Worm (Caenorhabditis elegans) whole organism, L3 larva: ENCODE data around the gene cyp-34A2.

ENCODE experiments used
- R02D3.7 ChIP-seq: fragments of 150-350 bp; optimal IDR thresholded peaks from 2 replicates; lab custom pipeline; 2014; ENCODE audit warnings: missing biosample characterization, missing genetic modification characterization
- aly-2 ChIP-seq: fragments of 150-350 bp; optimal IDR thresholded peaks from 2 replicates; lab custom pipeline; 2014; ENCODE audit warnings: missing biosample characterization, missing genetic modification characterization
- ceh-28 ChIP-seq: fragments of 150-350 bp; optimal IDR thresholded peaks from 2 replicates; lab custom pipeline; 2014; ENCODE audit warnings: missing biosample characterization, missing genetic modification reagents, missing genetic modification characterization
- ceh-9 ChIP-seq: sonication (generic microtip); optimal IDR thresholded peaks from 2 replicates; lab custom pipeline; 2018; ENCODE audit warnings: missing biosample characterization, missing genetic modification characterization
- daf-12 ChIP-seq: fragments of 150-350 bp; optimal IDR thresholded peaks from 2 replicates; lab custom pipeline; 2014; ENCODE audit warnings: missing biosample characterization, missing genetic modification reagents, missing genetic modification characterization
- elt-1 ChIP-seq: fragments of 150-350 bp; optimal IDR thresholded peaks from 2 replicates; lab custom pipeline; 2014; ENCODE audit warnings: missing biosample characterization, missing genetic modification characterization
- eor-1 ChIP-seq, 2 experiments: fragments of 150-350 bp; optimal IDR thresholded peaks; 2 replicates each; lab custom pipeline; 2014 to 2018; ENCODE audit warnings: missing biosample characterization in 2 of 2, missing genetic modification characterization in 2 of 2
- fkh-10 ChIP-seq: sonication (generic microtip); optimal IDR thresholded peaks from 2 replicates; lab custom pipeline; 2017; ENCODE audit warnings: missing biosample characterization, missing genetic modification reagents, missing genetic modification characterization
- fkh-2 ChIP-seq: fragments of 150-350 bp; optimal IDR thresholded peaks from 2 replicates; lab custom pipeline; 2014; ENCODE audit warnings: missing biosample characterization, missing genetic modification reagents, missing genetic modification characterization
- fos-1 ChIP-seq: fragments of 150-350 bp; optimal IDR thresholded peaks from 2 replicates; lab custom pipeline; 2014; ENCODE audit warnings: missing biosample characterization, missing genetic modification characterization
- hmg-11 ChIP-seq: sonication (generic microtip); optimal IDR thresholded peaks from 2 replicates; lab custom pipeline; 2016; ENCODE audit warnings: missing genetic modification characterization, missing compliant biosample characterization
- mdl-1 ChIP-seq: fragments of 150-350 bp; optimal IDR thresholded peaks from 2 replicates; lab custom pipeline; 2014; ENCODE audit warnings: missing biosample characterization, missing genetic modification characterization
- mml-1 ChIP-seq: fragments of 150-350 bp; sonication (generic microtip); optimal IDR thresholded peaks from 3 replicates; lab custom pipeline; 2014; ENCODE audit warnings: missing biosample characterization, missing genetic modification characterization
- nfya-1 ChIP-seq: sonication (generic microtip); optimal IDR thresholded peaks from 2 replicates; lab custom pipeline; 2017; ENCODE audit warnings: missing genetic modification characterization, mild to moderate bottlenecking, missing compliant biosample characterization, antibody characterized with exemption, moderate library complexity; ENCODE audit not compliant: insufficient read depth
- nhr-11 ChIP-seq: fragments of 150-350 bp; optimal IDR thresholded peaks from 2 replicates; lab custom pipeline; 2014; ENCODE audit warnings: missing biosample characterization, missing genetic modification characterization
- nhr-237 ChIP-seq: fragments of 150-350 bp; optimal IDR thresholded peaks from 2 replicates; lab custom pipeline; 2014; ENCODE audit warnings: missing biosample characterization, missing genetic modification characterization
- nhr-77 ChIP-seq: fragments of 150-350 bp; optimal IDR thresholded peaks from 2 replicates; lab custom pipeline; 2014; ENCODE audit warnings: missing biosample characterization, missing genetic modification characterization
- skn-1 ChIP-seq: fragments of 150-350 bp; optimal IDR thresholded peaks from 2 replicates; lab custom pipeline; 2014; ENCODE audit warnings: missing biosample characterization, missing genetic modification characterization
- snpc-4 ChIP-seq: fragments of 150-350 bp; optimal IDR thresholded peaks from 2 replicates; lab custom pipeline; 2014; ENCODE audit warnings: missing biosample characterization, missing genetic modification characterization
- ztf-11 ChIP-seq: fragments of 150-350 bp; optimal IDR thresholded peaks from 2 replicates; lab custom pipeline; 2014; ENCODE audit warnings: missing biosample characterization, missing genetic modification characterization

cyp-34A2 gene

ce11 chrV:15241259-15241658 is 49.6 kb downstream of the cyp-34A2 start, which contains the start of gene chil-12:
TSS of gene chil-12 (plus strand) at chrV:15241559.
- TF ChIP-seq nhr-77 (tag; lab: Kevin White, UChicago) (no peak), fos-1 (tag; lab: Kevin White, UChicago) (no peak), skn-1 (no peak), R02D3.7 (tag; lab: Kevin White, UChicago) (no peak), fkh-10 (GFP tag; lab: Kevin White, UChicago) (no peak), elt-1 (tag; lab: Kevin White, UChicago) (no peak), mml-1 (tag; lab: Kevin White, UChicago) (no peak), fkh-2 (tag; lab: Kevin White, UChicago) (no peak), nhr-11 (tag; lab: Kevin White, UChicago) (no peak), ceh-28 (no peak), daf-12 (tag; lab: Kevin White, UChicago) (no peak), mdl-1 (tag; lab: Kevin White, UChicago) (no peak)

ce11 chrV:15240215-15240614 is 50.7 kb downstream of the cyp-34A2 start, which contains the start of gene srw-11:
TSS of gene srw-11 (minus strand) at chrV:15240315.
- TF ChIP-seq snpc-4 (tag; lab: Kevin White, UChicago) = no peak
- no peak for TF ChIP-seq aly-2 (tag; lab: Kevin White, UChicago)
- TF ChIP-seq nhr-237 (tag; lab: Kevin White, UChicago) = no peak
- TF ChIP-seq hmg-11 (tag; lab: Kevin White, UChicago) = no peak
- no peak for TF ChIP-seq ztf-11
- no peak for TF ChIP-seq eor-1 (tag; optimal IDR thresholded peaks at IDR 0.05; lab: Kevin White, UChicago)
- no peak for TF ChIP-seq nfya-1 (tag; lab: Kevin White, UChicago)
- no peak for TF ChIP-seq ceh-9 (tag; lab: Kevin White, UChicago)
